Fruit fly (Drosophila melanogaster): ENCODE data around the gene C3G.

Gene C3G

dm6 chrX:6843841-6844440 lies 40.5 kb upstream of the C3G start, which contains the start of the genes CG14435 and Tmf (continued):
- TF ChIP-seq Atf-2 (GFP tag; optimal IDR thresholded peaks at IDR 0.05) (peak; percentile 23), C15 (GFP tag; IDR thresholded peaks at IDR 0.05) (peak; percentile 27; the same call in 1 of the 3 replicates), ttk (GFP tag; IDR thresholded peaks at IDR 0.05) (peak; percentile 76), nerfin-1 (tag; optimal IDR thresholded peaks at IDR 0.05) (peak; percentile 77), CG31388 (GFP tag; optimal IDR thresholded peaks at IDR 0.05) (peak; percentile 17), nau (GFP tag; optimal IDR thresholded peaks at IDR 0.05) (no peak), CG8944 (GFP tag; optimal IDR thresholded peaks at IDR 0.05) (peak; percentile 23), insv (GFP tag; optimal IDR thresholded peaks at IDR 0.05) (peak; percentile 88 to 99), CG33557 (GFP tag; optimal IDR thresholded peaks at IDR 0.05) (peak; percentile 78), HmgZ (tag; optimal IDR thresholded peaks at IDR 0.05) (peak; percentile 57), sc (optimal IDR thresholded peaks at IDR 0.05) (no peak), sc (GFP tag; optimal IDR thresholded peaks at IDR 0.05) (peak; percentile 58), CG8478 (optimal IDR thresholded peaks at IDR 0.05) (no peak), Sox102F (GFP tag; optimal IDR thresholded peaks at IDR 0.05) (peak; percentile 9), Dip3 (GFP tag; optimal IDR thresholded peaks at IDR 0.05) (peak; percentile 58), Nf-YC (tag; optimal IDR thresholded peaks at IDR 0.05) (peak; percentile 81), CG9876 (GFP tag; optimal IDR thresholded peaks at IDR 0.05) (no peak), mirr (GFP tag; optimal IDR thresholded peaks at IDR 0.05) (peak; percentile 49), esg (GFP tag; conservative IDR thresholded peaks at IDR 0.05) (peak; percentile 85), gce (GFP tag; IDR thresholded peaks at IDR 0.05) (peak; percentile 59; the same call in 1 of the 3 replicates), her (GFP tag; optimal IDR thresholded peaks at IDR 0.05) (no peak), CG1647 (GFP tag; optimal IDR thresholded peaks at IDR 0.05) (peak; percentile 35), B-H1 (GFP tag; IDR thresholded peaks at IDR 0.05) (peak; percentile 82), lmd (GFP tag; IDR thresholded peaks at IDR 0.05) (peak; percentile 89), Hsf (GFP tag; optimal IDR thresholded peaks at IDR 0.05) (peak; percentile 74), dysf (GFP tag; IDR thresholded peaks at IDR 0.05) (peak; percentile 91), Aef1 (GFP tag; IDR thresholded peaks at IDR 0.05) (peak; percentile 89), slp2 (GFP tag; optimal IDR thresholded peaks at IDR 0.05) (peak; percentile 40), CoRest (tag; optimal IDR thresholded peaks at IDR 0.05) (peak; percentile 93), HLHmδ (GFP tag; optimal IDR thresholded peaks at IDR 0.05) (no peak), CG14965 (GFP tag; optimal IDR thresholded peaks at IDR 0.05; ENCODE audit: borderline replicate concordance) (no peak), Xrp1 (GFP tag; IDR thresholded peaks at IDR 0.05) (peak; percentile 88), ci (GFP tag; IDR thresholded peaks at IDR 0.05) (peak; percentile 80), mam (GFP tag; optimal IDR thresholded peaks at IDR 0.05) (peak; percentile 66), CG4820 (GFP tag; optimal IDR thresholded peaks at IDR 0.05) (peak; percentile 74), danr (GFP tag; IDR thresholded peaks at IDR 0.05) (peak; percentile 74), hbn (GFP tag; IDR thresholded peaks at IDR 0.05; ENCODE audit: partially characterized antibody) (no peak; the same call in none of the 2 replicates), Taf1 (GFP tag; IDR thresholded peaks at IDR 0.05) (peak; percentile 73), CG10209 (GFP tag; optimal IDR thresholded peaks at IDR 0.05) (peak; percentile 84), CG2889 (GFP tag; IDR thresholded peaks at IDR 0.05) (peak; percentile 78), Usf (GFP tag; optimal IDR thresholded peaks at IDR 0.05) (peak; percentile 81), CG9437 (GFP tag; optimal IDR thresholded peaks at IDR 0.05) (peak; percentile 69), crp (GFP tag; optimal IDR thresholded peaks at IDR 0.05) (peak in 1 of 2 experiments; percentile 65), Ets65A (GFP tag) (peak; percentile 97), CG1832 (GFP tag; optimal IDR thresholded peaks at IDR 0.05) (no peak), CG13775 (GFP tag; optimal IDR thresholded peaks at IDR 0.05) (peak; percentile 90), pho (GFP tag; optimal IDR thresholded peaks at IDR 0.05) (peak; percentile 75), sim (GFP tag; IDR thresholded peaks at IDR 0.05) (no peak; the same call in 1 of the 2 replicates), CG32772 (GFP tag; IDR thresholded peaks at IDR 0.05) (peak; percentile 84), disco-r (GFP tag; optimal IDR thresholded peaks at IDR 0.05) (no peak), CG9609 (GFP tag; optimal IDR thresholded peaks at IDR 0.05) (peak; percentile 18)

Measured in whole organism, embryonic.